Worm (Caenorhabditis elegans): Measurements from ENCODE around the gene cdkl-1.

DNA sequence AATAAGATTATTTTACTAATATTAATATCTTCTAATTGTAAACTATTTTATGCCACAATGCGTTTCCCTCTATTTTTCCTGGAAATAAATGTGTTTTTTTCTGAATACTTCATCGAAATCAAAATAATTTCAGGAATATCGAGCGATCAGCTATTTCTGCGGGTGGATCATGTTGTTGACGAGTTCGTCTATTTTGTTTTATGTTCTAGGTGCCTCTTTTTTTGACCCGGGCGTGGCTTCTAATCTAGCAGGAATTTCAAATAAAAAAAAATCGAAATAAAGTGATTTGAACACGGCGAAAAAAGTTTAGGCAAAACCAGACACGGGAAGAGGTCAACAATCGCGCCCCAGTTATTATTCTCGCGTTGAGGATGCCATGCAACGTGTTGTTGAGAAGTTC is 46.8 kb upstream of the cdkl-1 start, which contains the start of gene T04C12.33:
- TF ChIP-seq ets-4 (tag; optimal IDR thresholded peaks at IDR 0.05), result no peak
- TF ChIP-seq ceh-22 (tag; optimal IDR thresholded peaks at IDR 0.05), result no peak
- TF ChIP-seq nhr-11 (tag; optimal IDR thresholded peaks at IDR 0.05), result no peak
- TF ChIP-seq T23F11.4 (GFP tag; optimal IDR thresholded peaks at IDR 0.05), result no peak
- no peak for TF ChIP-seq unc-55 (GFP tag; optimal IDR thresholded peaks at IDR 0.05)
- no peak for TF ChIP-seq ceh-30 (tag; optimal IDR thresholded peaks at IDR 0.05)
- no peak for TF ChIP-seq fkh-6 (tag; optimal IDR thresholded peaks at IDR 0.05)
- TF ChIP-seq ama-1 (optimal IDR thresholded peaks at IDR 0.05), result no peak
